Worm (Caenorhabditis elegans) whole organism, mixed stage, embryonic: ENCODE results near the gene clc-23.

Experiments used
- M03D4.4 ChIP-seq: sonication (generic microtip); optimal IDR thresholded peaks from 2 replicates; lab custom pipeline; 2017; ENCODE audit warnings: mild to moderate bottlenecking, missing genetic modification characterization, missing compliant biosample characterization
- bed-3 ChIP-seq: fragments of 200-800 bp; sonication (Bioruptor generic); optimal IDR thresholded peaks from 3 replicates; lab custom pipeline; 2018; ENCODE audit warnings: mild to moderate bottlenecking, missing genetic modification characterization, moderate library complexity, missing compliant biosample characterization
- blmp-1 ChIP-seq: fragments of 150-350 bp; optimal IDR thresholded peaks from 2 replicates; lab custom pipeline; 2014; ENCODE audit warnings: missing biosample characterization, missing genetic modification characterization
- ceh-39 ChIP-seq: fragments of 150-350 bp; optimal IDR thresholded peaks from 2 replicates; lab custom pipeline; 2014; ENCODE audit warnings: missing biosample characterization, missing genetic modification characterization
- ceh-83 ChIP-seq: fragments of 200-800 bp; sonication (Bioruptor generic); optimal IDR thresholded peaks from 2 replicates; lab custom pipeline; 2018; ENCODE audit warnings: mild to moderate bottlenecking, missing genetic modification characterization, missing compliant biosample characterization
- ces-1 ChIP-seq: fragments of 150-350 bp; optimal IDR thresholded peaks from 2 replicates; lab custom pipeline; 2014; ENCODE audit warnings: missing biosample characterization, missing genetic modification reagents, missing genetic modification characterization
- cnd-1 ChIP-seq: fragments of 200-800 bp; sonication (Bioruptor generic); optimal IDR thresholded peaks from 2 replicates; lab custom pipeline; 2018; ENCODE audit warnings: mild to moderate bottlenecking, missing genetic modification characterization, missing compliant biosample characterization
- drap-1 ChIP-seq: fragments of 200-800 bp; sonication (Bioruptor generic); optimal IDR thresholded peaks from 3 replicates; lab custom pipeline; 2018; ENCODE audit warnings: mild to moderate bottlenecking, missing genetic modification characterization, missing compliant biosample characterization
- elt-1 ChIP-seq: sonication (generic microtip); optimal IDR thresholded peaks from 2 replicates; lab custom pipeline; 2017; ENCODE audit warnings: missing genetic modification characterization, mild to moderate bottlenecking, missing compliant biosample characterization, antibody characterized with exemption, moderate library complexity, borderline replicate concordance; ENCODE audit not compliant: insufficient read depth
- elt-3 ChIP-seq: fragments of 150-350 bp; optimal IDR thresholded peaks from 2 replicates; lab custom pipeline; 2014; ENCODE audit warnings: missing biosample characterization, missing genetic modification characterization
- flh-1 ChIP-seq: fragments of 200-800 bp; sonication (Bioruptor generic); optimal IDR thresholded peaks from 2 replicates; lab custom pipeline; 2018; ENCODE audit warnings: mild to moderate bottlenecking, missing genetic modification characterization, moderate library complexity, missing compliant biosample characterization
- ham-2 ChIP-seq: fragments of 200-800 bp; sonication (Bioruptor generic); optimal IDR thresholded peaks from 2 replicates; lab custom pipeline; 2018; ENCODE audit warnings: mild to moderate bottlenecking, missing genetic modification characterization, missing compliant biosample characterization
- hlh-1 ChIP-seq: fragments of 150-350 bp; optimal IDR thresholded peaks from 2 replicates; lab custom pipeline; 2014; ENCODE audit warnings: missing biosample characterization, missing genetic modification reagents, missing genetic modification characterization
- lin-13 ChIP-seq: fragments of 150-350 bp; optimal IDR thresholded peaks from 2 replicates; lab custom pipeline; 2014; ENCODE audit warnings: missing biosample characterization, missing genetic modification characterization
- lin-32 ChIP-seq: fragments of 200-800 bp; sonication (Bioruptor generic); optimal IDR thresholded peaks from 2 replicates; lab custom pipeline; 2018; ENCODE audit warnings: mild to moderate bottlenecking, missing genetic modification characterization, missing compliant biosample characterization
- lsy-2 ChIP-seq: fragments of 150-350 bp; optimal IDR thresholded peaks from 2 replicates; lab custom pipeline; 2014; ENCODE audit warnings: missing biosample characterization, missing genetic modification characterization
- mab-5 ChIP-seq: fragments of 150-350 bp; optimal IDR thresholded peaks from 2 replicates; lab custom pipeline; 2014; ENCODE audit warnings: missing biosample characterization, missing genetic modification characterization
- mep-1 ChIP-seq: fragments of 150-350 bp; optimal IDR thresholded peaks from 2 replicates; lab custom pipeline; 2017; ENCODE audit warnings: missing biosample characterization, missing genetic modification reagents, missing genetic modification characterization, inconsistent platforms
- mls-2 ChIP-seq: sonication (generic microtip); optimal IDR thresholded peaks from 2 replicates; lab custom pipeline; 2016; ENCODE audit warnings: mild to moderate bottlenecking, missing genetic modification characterization, moderate library complexity, missing compliant biosample characterization
- nhr-12 ChIP-seq: fragments of 150-350 bp; optimal IDR thresholded peaks from 2 replicates; lab custom pipeline; 2014; ENCODE audit warnings: missing biosample characterization, missing genetic modification characterization
- nhr-2 ChIP-seq: fragments of 150-350 bp; optimal IDR thresholded peaks from 2 replicates; lab custom pipeline; 2014; ENCODE audit warnings: missing biosample characterization, missing genetic modification characterization
- nhr-237 ChIP-seq: fragments of 150-350 bp; optimal IDR thresholded peaks from 2 replicates; lab custom pipeline; 2014; ENCODE audit warnings: missing biosample characterization, missing genetic modification characterization
- nhr-76 ChIP-seq: sonication (generic microtip); optimal IDR thresholded peaks from 2 replicates; lab custom pipeline; 2017; ENCODE audit warnings: missing biosample characterization, missing genetic modification characterization
- pha-4 ChIP-seq: fragments of 150-350 bp; optimal IDR thresholded peaks from 2 replicates; lab custom pipeline; 2018; ENCODE audit warnings: missing biosample characterization, missing genetic modification reagents, missing genetic modification characterization
- sem-2 ChIP-seq: fragments of 200-800 bp; sonication (Bioruptor generic); optimal IDR thresholded peaks from 2 replicates; lab custom pipeline; 2018; ENCODE audit warnings: mild to moderate bottlenecking, missing genetic modification characterization, missing compliant biosample characterization
- sptf-1 ChIP-seq: sonication (generic microtip); optimal IDR thresholded peaks from 2 replicates; lab custom pipeline; 2017; ENCODE audit warnings: mild to moderate bottlenecking, missing genetic modification characterization, moderate library complexity, missing compliant biosample characterization
- tbx-8 ChIP-seq: fragments of 200-800 bp; sonication (Bioruptor generic); optimal IDR thresholded peaks from 2 replicates; lab custom pipeline; 2018; ENCODE audit warnings: mild to moderate bottlenecking, missing genetic modification characterization, moderate library complexity, missing compliant biosample characterization
- unc-120 ChIP-seq: sonication (generic microtip); optimal IDR thresholded peaks from 2 replicates; lab custom pipeline; 2017; ENCODE audit warnings: missing genetic modification characterization, missing compliant biosample characterization; ENCODE audit not compliant: poor library complexity, severe bottlenecking
- unc-39 ChIP-seq: fragments of 150-350 bp; optimal IDR thresholded peaks from 2 replicates; lab custom pipeline; 2014; ENCODE audit warnings: missing biosample characterization, missing genetic modification characterization
- unc-62 ChIP-seq: fragments of 150-350 bp; optimal IDR thresholded peaks from 2 replicates; lab custom pipeline; 2014; ENCODE audit warnings: missing biosample characterization, missing genetic modification reagents, missing genetic modification characterization
- zip-8 ChIP-seq: fragments of 150-350 bp; optimal IDR thresholded peaks from 2 replicates; lab custom pipeline; 2014; ENCODE audit warnings: missing biosample characterization, missing genetic modification characterization
- ztf-11 ChIP-seq: fragments of 150-350 bp; optimal IDR thresholded peaks from 2 replicates; lab custom pipeline; 2014; ENCODE audit warnings: missing biosample characterization, missing genetic modification characterization

The clc-23 gene

ce11 chrIII:1026261-1026660 is 5.5 kb downstream of the clc-23 start, which contains the start of gene clc-25:
TSS of gene clc-25 (minus strand) at chrIII:1026361.
- no peak for TF ChIP-seq bed-3
- no peak for TF ChIP-seq elt-1 (tag; lab: Kevin White, UChicago)
- TF ChIP-seq zip-8 (tag; lab: Kevin White, UChicago) = no peak

- TF ChIP-seq blmp-1 (tag; lab: Kevin White, UChicago) (no peak), nhr-12 (tag; lab: Kevin White, UChicago) (no peak), pha-4 (tag; lab: Kevin White, UChicago) (no peak)
These were observed 7.5 kb downstream of the clc-23 start for ce11 chrIII:1028233-1028632.

ce11 chrIII:1030965-1031364 is 10.2 kb downstream of the clc-23 start, which contains the start of the genes clc-26 and E_BE45912.2:
TSS of gene clc-26 (minus strand) at chrIII:1031065.
TSS of gene E_BE45912.2 (minus strand) at chrIII:1031103.
- TF ChIP-seq drap-1 (GFP tag; lab: Kevin White, UChicago) (no peak), ceh-83 (GFP tag; lab: Kevin White, UChicago) (no peak), lin-32 (GFP tag; lab: Kevin White, UChicago) (no peak), lin-13 (tag; lab: Kevin White, UChicago) (no peak), M03D4.4 (tag; lab: Kevin White, UChicago) (no peak), bed-3 (no peak), mep-1 (no peak), tbx-8 (no peak)
- TF ChIP-seq, all 35 proteins: peak for 0

- TF ChIP-seq nhr-76 (tag; lab: Kevin White, UChicago) (no peak), unc-62 (GFP tag; lab: Kevin White, UChicago) (no peak), mep-1 (no peak), elt-1 (tag; lab: Kevin White, UChicago) (no peak), blmp-1 (tag; lab: Kevin White, UChicago) (no peak), sptf-1 (tag; lab: Kevin White, UChicago) (no peak), mls-2 (no peak), ceh-39 (tag; lab: Kevin White, UChicago) (no peak), drap-1 (GFP tag; lab: Kevin White, UChicago) (no peak), unc-39 (tag; lab: Kevin White, UChicago) (no peak), cnd-1 (tag; lab: Kevin White, UChicago) (no peak), tbx-8 (no peak), bed-3 (no peak), mab-5 (tag; lab: Kevin White, UChicago) (no peak), M03D4.4 (tag; lab: Kevin White, UChicago) (no peak), lin-13 (tag; lab: Kevin White, UChicago) (no peak)
These were observed 14.1 kb downstream of the clc-23 start for ce11 chrIII:1034853-1035252.

ce11 chrIII:1037173-1037572 is 16.4 kb downstream of the clc-23 start, which contains the start of the genes chin-1 and BE0003N10.1:
TSS of gene chin-1 (minus strand) at chrIII:1037212.
TSS of gene BE0003N10.1 (plus strand) at chrIII:1037492.
- no peak for TF ChIP-seq cnd-1 (tag; lab: Kevin White, UChicago)
- TF ChIP-seq sptf-1 (tag; lab: Kevin White, UChicago) = no peak
- no peak for TF ChIP-seq mls-2
- no peak for TF ChIP-seq hlh-1 (tag; lab: Kevin White, UChicago)
- peak; percentile 30 for TF ChIP-seq mep-1
- TF ChIP-seq sem-2 (GFP tag; lab: Kevin White, UChicago) = no peak
- TF ChIP-seq ces-1 (GFP tag; lab: Kevin White, UChicago) = peak; percentile 32
- no peak for TF ChIP-seq mab-5 (tag; lab: Kevin White, UChicago)
- TF ChIP-seq zip-8 (tag; lab: Kevin White, UChicago) = no peak
- TF ChIP-seq elt-1 (tag; lab: Kevin White, UChicago) = no peak
- no peak for TF ChIP-seq ceh-39 (tag; lab: Kevin White, UChicago)
- TF ChIP-seq ham-2 (GFP tag; lab: Kevin White, UChicago) = no peak
- TF ChIP-seq bed-3 = no peak
- no peak for TF ChIP-seq ceh-83 (GFP tag; lab: Kevin White, UChicago)
- no peak for TF ChIP-seq nhr-237 (tag; lab: Kevin White, UChicago)
- no peak for TF ChIP-seq nhr-2 (tag; lab: Kevin White, UChicago)
- no peak for TF ChIP-seq blmp-1 (tag; lab: Kevin White, UChicago)
- no peak for TF ChIP-seq ztf-11
- no peak for TF ChIP-seq flh-1 (GFP tag; lab: Kevin White, UChicago)
- no peak for TF ChIP-seq elt-3 (tag; lab: Kevin White, UChicago)
- TF ChIP-seq unc-120 (tag; lab: Kevin White, UChicago) = no peak
- no peak for TF ChIP-seq unc-39 (tag; lab: Kevin White, UChicago)
- peak; percentile 31 for TF ChIP-seq lin-13 (tag; lab: Kevin White, UChicago)
- TF ChIP-seq nhr-12 (tag; lab: Kevin White, UChicago) = no peak
- no peak for TF ChIP-seq tbx-8
- no peak for TF ChIP-seq pha-4 (tag; lab: Kevin White, UChicago)
- TF ChIP-seq lsy-2 = peak; percentile 28
